Worm (Caenorhabditis elegans): Measurements from ENCODE around the gene C06E8.5.

Gene C06E8.5

ce11 chrIII:7013764-7014163 lies 8.5 kb upstream of the C06E8.5 start:
- TF ChIP-seq pag-3 (tag; optimal IDR thresholded peaks at IDR 0.05; ENCODE audit: borderline replicate concordance) (no peak), K02D7.2 (tag; optimal IDR thresholded peaks at IDR 0.05) (no peak), ref-2 (tag; optimal IDR thresholded peaks at IDR 0.05) (no peak), ceh-18 (tag; optimal IDR thresholded peaks at IDR 0.05) (no peak), Y22D7AL.16 (tag; optimal IDR thresholded peaks at IDR 0.05) (no peak)

DNA sequence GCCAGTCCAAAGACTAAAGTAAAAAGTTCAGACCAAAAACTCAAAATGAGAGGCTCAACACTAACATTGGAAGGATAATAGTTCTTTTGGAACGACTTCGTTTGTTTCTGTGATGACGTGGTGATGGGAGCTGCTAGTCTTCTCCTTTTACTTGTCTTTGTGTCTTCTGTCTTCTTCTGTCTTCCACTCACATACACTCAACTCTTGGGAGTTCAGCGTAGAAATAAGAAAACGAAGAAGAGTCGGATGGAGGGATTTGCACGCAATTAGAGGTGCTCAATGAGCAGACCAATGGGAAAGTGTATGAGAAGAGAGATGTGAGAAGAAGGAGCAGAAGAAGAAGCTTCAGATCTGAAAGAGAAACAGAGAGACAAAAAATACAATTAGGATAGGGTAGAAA lies 6.8 kb upstream of the C06E8.5 start:
- TF ChIP-seq unc-42 (tag; optimal IDR thresholded peaks at IDR 0.05) (peak; percentile 29), pat-9 (tag; optimal IDR thresholded peaks at IDR 0.05) (no peak)

DNA sequence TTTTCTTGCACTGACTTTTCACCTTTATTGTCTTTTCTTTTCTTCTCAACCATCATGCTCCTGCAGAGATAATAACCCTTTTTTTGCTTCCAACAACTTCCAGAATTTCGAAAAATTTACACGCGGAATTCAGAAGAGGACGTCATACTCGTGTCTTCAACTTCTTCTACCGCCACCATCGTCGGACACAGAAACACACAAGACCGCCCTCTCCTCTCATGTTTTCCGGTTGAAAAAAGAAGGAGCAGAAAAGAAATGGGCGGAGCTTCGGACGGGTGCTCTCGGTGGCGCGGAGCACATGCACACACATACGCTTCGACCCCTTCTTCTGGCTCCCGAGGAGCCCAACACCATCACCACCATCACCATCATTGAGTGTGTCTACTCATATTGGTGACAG lies 3.6 kb upstream of the C06E8.5 start, which contains the start of gene lgc-38:
TSS of gene lgc-38 (plus strand) at position 301 of the 400 bp plus-strand sequence.
- no peak for TF ChIP-seq che-1 (tag; optimal IDR thresholded peaks at IDR 0.05)
- TF ChIP-seq ceh-18 (tag; optimal IDR thresholded peaks at IDR 0.05), result no peak
- no peak for TF ChIP-seq ceh-6 (GFP tag; optimal IDR thresholded peaks at IDR 0.05)
- TF ChIP-seq ceh-22 (tag; optimal IDR thresholded peaks at IDR 0.05), result no peak
- no peak for TF ChIP-seq mec-3 (tag; optimal IDR thresholded peaks at IDR 0.05; ENCODE audit: borderline replicate concordance)
- no peak for TF ChIP-seq unc-42 (tag; optimal IDR thresholded peaks at IDR 0.05)
- no peak for TF ChIP-seq Y22D7AL.16 (tag; optimal IDR thresholded peaks at IDR 0.05)
- no peak for TF ChIP-seq sox-4 (tag; optimal IDR thresholded peaks at IDR 0.05)
- TF ChIP-seq lim-6 (tag; optimal IDR thresholded peaks at IDR 0.05), result no peak
- TF ChIP-seq hlh-8 (tag; optimal IDR thresholded peaks at IDR 0.05), result no peak
- TF ChIP-seq F13H6.1 (tag; optimal IDR thresholded peaks at IDR 0.05), result no peak
- TF ChIP-seq ceh-14 (tag; optimal IDR thresholded peaks at IDR 0.05), result no peak
- TF ChIP-seq unc-86 (tag; optimal IDR thresholded peaks at IDR 0.05), result no peak

ce11 chrIII:7002143-7002542 lies 3.1 kb downstream of the C06E8.5 start:
- TF ChIP-seq elt-2 (tag; optimal IDR thresholded peaks at IDR 0.05) (no peak), ztf-16 (tag; optimal IDR thresholded peaks at IDR 0.05) (no peak), ceh-9 (tag; optimal IDR thresholded peaks at IDR 0.05) (no peak), madf-2 (tag; optimal IDR thresholded peaks at IDR 0.05) (no peak), C38D4.7 (GFP tag; optimal IDR thresholded peaks at IDR 0.05) (no peak), K09A11.1 (tag; optimal IDR thresholded peaks at IDR 0.05; ENCODE audit: insufficient read depth) (no peak), tbx-2 (tag; optimal IDR thresholded peaks at IDR 0.05) (no peak), tbx-7 (tag; optimal IDR thresholded peaks at IDR 0.05) (no peak), ceh-14 (tag; optimal IDR thresholded peaks at IDR 0.05) (no peak), ttx-3 (tag; optimal IDR thresholded peaks at IDR 0.05) (no peak), ceh-19 (GFP tag; optimal IDR thresholded peaks at IDR 0.05) (no peak), lin-11 (tag; optimal IDR thresholded peaks at IDR 0.05) (no peak), eyg-1 (tag; optimal IDR thresholded peaks at IDR 0.05) (no peak), hlh-30 (tag; optimal IDR thresholded peaks at IDR 0.05; ENCODE audit: insufficient read depth) (no peak), ceh-24 (tag; optimal IDR thresholded peaks at IDR 0.05) (no peak), odd-2 (tag; optimal IDR thresholded peaks at IDR 0.05) (no peak)

ce11 chrIII:6993179-6993578 lies 12.1 kb downstream of the C06E8.5 start:
- TF ChIP-seq syd-9 (tag; optimal IDR thresholded peaks at IDR 0.05) (no peak), ahr-1 (tag; optimal IDR thresholded peaks at IDR 0.05) (no peak), mec-3 (tag; optimal IDR thresholded peaks at IDR 0.05; ENCODE audit: borderline replicate concordance) (no peak), pax-1 (tag; optimal IDR thresholded peaks at IDR 0.05) (no peak)

Data from whole organism, late embryonic.